Fruit fly (Drosophila melanogaster): Measurements from ENCODE around the gene tomb.

tomb gene

DNA sequence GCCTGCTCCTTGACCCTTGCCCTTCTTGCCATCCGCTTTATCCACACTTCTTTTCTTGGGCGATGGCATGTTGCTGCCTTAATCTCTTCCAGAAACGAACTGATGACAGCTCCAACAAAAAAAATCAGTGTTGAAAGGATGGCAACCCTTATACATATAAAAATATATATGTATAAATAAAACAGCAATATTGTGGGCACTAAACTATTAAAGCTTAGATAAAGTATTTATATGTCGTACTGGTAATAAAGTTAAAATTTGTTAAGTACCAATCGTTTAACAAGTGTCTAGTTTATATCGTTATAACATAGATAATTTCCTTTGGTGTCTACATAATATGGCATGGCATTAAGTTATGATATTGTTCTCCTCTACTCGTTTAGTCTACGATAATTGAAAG lies at the start of gene tomb:
Gene tomb, minus strand, starts transcription at position 101 of the 400 bp plus-strand sequence.
- no peak for TF ChIP-seq CTCF (optimal IDR thresholded peaks at IDR 0.05)
- no peak for TF ChIP-seq CG8478 (optimal IDR thresholded peaks at IDR 0.05)

DNA sequence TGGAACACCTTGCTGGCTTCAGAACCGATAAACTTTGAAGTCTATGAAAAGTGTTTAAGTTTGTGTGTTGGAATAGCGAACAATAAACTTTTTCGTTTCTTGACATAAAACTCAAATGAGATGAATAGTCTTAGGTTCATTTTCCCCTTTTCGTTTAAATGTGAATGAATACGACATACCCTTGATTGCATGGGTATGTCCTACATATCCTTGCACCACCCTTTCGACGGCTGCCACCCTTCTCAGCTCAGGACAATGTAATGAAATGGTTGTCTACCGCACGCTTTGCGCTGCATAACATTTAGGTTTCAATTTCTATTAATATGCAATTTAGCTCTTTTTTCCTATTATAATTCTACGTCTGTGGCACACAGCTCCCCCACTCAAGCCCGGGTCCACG lies 44.5 kb upstream of the tomb start, which contains the start of gene CG14011:
Gene CG14011, minus strand, starts transcription at position 101 of the 400 bp plus-strand sequence.
- no peak for TF ChIP-seq CTCF (optimal IDR thresholded peaks at IDR 0.05)
- TF ChIP-seq CG8478 (optimal IDR thresholded peaks at IDR 0.05), result no peak

- TF ChIP-seq CG8478 (optimal IDR thresholded peaks at IDR 0.05), result no peak
- TF ChIP-seq CTCF (optimal IDR thresholded peaks at IDR 0.05), result no peak
Measured at dm6 chr2L:5569503-5569902, 32.9 kb upstream of the tomb start.

dm6 chr2L:5567103-5567502 lies 30.5 kb upstream of the tomb start:
- TF ChIP-seq CG8478 (optimal IDR thresholded peaks at IDR 0.05) (no peak), CTCF (optimal IDR thresholded peaks at IDR 0.05) (no peak)

DNA sequence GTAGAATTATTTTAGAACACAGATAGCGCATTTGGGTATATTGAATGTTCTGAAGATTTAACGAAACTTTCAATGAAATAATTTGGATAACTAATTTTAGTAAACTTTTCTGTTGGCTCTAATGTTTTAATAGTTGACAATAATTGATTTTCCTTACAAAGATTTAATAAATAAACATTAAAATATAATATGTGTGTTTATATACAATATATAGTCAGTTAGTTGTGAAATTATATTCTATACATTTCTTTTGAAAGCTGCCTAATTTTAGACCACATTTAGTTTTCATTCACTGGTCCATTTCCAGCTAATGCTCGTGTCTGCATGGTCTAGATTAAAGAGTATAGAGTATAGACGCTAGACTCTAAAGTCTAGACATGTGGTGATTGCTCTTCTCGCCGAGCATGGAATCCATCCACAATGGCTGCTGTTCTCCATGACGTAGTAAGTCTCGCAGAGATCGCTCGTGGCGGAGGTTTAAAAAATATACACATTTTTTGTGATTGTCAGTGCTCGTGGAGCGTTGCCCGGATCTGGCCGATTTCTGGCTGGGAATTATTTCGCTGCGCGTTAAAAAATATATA lies 22.3 kb upstream of the tomb start, which contains the start of gene GluRIIB:
Gene GluRIIB, plus strand, starts transcription at position 534 of the 584 bp plus-strand sequence.
- TF ChIP-seq CG8478 (optimal IDR thresholded peaks at IDR 0.05) (no peak), CTCF (optimal IDR thresholded peaks at IDR 0.05) (no peak)

dm6 chr2L:5554818-5555217 lies 18.3 kb upstream of the tomb start, which contains the start of gene GluRIIA:
Gene GluRIIA (plus strand): TSS chr2L:5555072.
- TF ChIP-seq CTCF (optimal IDR thresholded peaks at IDR 0.05), result no peak

- TF ChIP-seq CG8478 (optimal IDR thresholded peaks at IDR 0.05), result no peak
- no peak for TF ChIP-seq CTCF (optimal IDR thresholded peaks at IDR 0.05)
Measured at dm6 chr2L:5553750-5554149, 17.2 kb upstream of the tomb start, which contains the start of the genes CG14013 and CG14017. Gene CG14013 (minus strand): TSS chr2L:5553850. Gene CG14017 (plus strand): TSS chr2L:5553897.

- TF ChIP-seq CG8478 (optimal IDR thresholded peaks at IDR 0.05), result no peak
- TF ChIP-seq CTCF (optimal IDR thresholded peaks at IDR 0.05), result no peak
Measured at dm6 chr2L:5551538-5551937, 15.0 kb upstream of the tomb start, which contains the start of gene CG18269. Gene CG18269 (plus strand): TSS chr2L:5551838.

DNA sequence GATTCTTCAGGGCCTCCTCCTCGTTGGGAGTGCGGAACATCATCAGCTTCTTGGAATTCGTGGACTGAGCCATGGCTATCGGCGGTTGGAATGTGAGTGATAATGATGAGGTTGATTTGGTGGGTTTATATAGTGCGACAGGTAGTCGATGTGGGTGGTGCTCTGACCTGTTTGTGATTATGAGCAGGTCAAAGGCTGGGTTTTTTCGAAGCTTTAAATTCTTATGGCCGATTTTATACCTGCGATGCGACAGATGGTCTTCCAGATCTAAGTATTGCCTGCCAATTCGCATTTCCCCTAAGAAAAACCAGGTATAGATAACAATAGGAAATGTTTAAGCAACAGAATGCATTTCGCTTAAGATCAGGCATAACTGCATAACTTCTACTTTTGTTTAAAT lies 14.2 kb upstream of the tomb start, which contains the start of gene CG14014:
Gene CG14014, minus strand, starts transcription at position 101 of the 400 bp plus-strand sequence.
- TF ChIP-seq CG8478 (optimal IDR thresholded peaks at IDR 0.05) (no peak), CTCF (optimal IDR thresholded peaks at IDR 0.05) (no peak)

dm6 chr2L:5547288-5547777 lies 10.8 kb upstream of the tomb start:
- TF ChIP-seq CG8478 (optimal IDR thresholded peaks at IDR 0.05) (no peak), CTCF (optimal IDR thresholded peaks at IDR 0.05) (no peak)

DNA sequence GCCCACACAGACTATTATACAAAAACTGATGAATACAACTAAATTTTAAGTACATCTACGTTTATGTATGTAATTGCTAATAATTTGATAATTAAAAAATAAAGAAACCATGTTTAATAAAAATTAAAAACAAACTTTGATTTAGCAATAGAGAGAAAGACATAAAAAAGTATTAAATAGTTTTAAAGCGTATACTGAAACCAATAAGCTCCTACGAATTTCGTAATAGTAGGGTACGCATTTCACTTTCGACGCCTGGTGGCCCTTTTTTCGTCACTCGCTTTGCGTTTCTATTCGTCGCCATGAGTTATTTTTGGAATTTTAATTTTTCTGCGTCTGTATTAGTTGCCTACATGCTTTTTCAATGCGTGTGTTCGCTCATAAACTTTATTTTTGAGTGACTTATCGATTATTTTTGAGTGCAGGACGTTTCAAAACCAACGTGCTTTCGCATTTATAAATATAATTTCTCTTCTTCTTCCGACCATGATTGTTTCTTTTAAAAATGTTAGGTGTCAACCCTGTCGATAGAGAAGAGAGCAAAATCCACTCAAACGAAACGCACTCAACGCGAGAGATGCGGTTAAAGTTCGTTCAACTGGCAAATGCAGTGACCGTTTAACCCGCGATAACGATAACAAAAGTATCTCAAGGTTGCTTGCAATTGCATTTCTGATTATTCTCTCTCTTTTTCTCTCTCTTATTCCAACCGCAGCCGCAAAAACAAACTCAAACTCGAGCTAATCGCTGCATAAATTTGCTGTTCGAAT lies 10.1 kb upstream of the tomb start, which contains the start of gene Oscillin:
Gene Oscillin, plus strand, starts transcription at position 569 of the 770 bp plus-strand sequence.
- TF ChIP-seq CG8478 (optimal IDR thresholded peaks at IDR 0.05) (no peak), CTCF (optimal IDR thresholded peaks at IDR 0.05) (no peak)

DNA sequence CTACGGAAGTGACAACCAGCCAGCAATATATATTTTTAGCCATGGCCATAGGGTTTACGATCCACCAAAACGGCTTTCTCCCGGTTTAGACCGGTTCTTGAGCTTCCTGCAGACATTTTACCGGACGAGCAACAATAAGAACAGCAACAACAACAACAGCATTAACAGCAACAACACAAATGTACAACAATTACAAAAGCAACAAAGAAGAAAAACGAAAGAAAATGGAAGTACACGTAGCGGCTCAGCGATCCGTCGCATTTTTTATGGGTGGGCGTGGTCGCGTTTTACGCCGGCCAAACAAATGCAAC lies 9.6 kb upstream of the tomb start:
- TF ChIP-seq CTCF (optimal IDR thresholded peaks at IDR 0.05), result no peak
- no peak for TF ChIP-seq CG8478 (optimal IDR thresholded peaks at IDR 0.05)

- no peak for TF ChIP-seq CTCF (optimal IDR thresholded peaks at IDR 0.05)
Measured at dm6 chr2L:5542944-5543515, 6.5 kb upstream of the tomb start.

DNA sequence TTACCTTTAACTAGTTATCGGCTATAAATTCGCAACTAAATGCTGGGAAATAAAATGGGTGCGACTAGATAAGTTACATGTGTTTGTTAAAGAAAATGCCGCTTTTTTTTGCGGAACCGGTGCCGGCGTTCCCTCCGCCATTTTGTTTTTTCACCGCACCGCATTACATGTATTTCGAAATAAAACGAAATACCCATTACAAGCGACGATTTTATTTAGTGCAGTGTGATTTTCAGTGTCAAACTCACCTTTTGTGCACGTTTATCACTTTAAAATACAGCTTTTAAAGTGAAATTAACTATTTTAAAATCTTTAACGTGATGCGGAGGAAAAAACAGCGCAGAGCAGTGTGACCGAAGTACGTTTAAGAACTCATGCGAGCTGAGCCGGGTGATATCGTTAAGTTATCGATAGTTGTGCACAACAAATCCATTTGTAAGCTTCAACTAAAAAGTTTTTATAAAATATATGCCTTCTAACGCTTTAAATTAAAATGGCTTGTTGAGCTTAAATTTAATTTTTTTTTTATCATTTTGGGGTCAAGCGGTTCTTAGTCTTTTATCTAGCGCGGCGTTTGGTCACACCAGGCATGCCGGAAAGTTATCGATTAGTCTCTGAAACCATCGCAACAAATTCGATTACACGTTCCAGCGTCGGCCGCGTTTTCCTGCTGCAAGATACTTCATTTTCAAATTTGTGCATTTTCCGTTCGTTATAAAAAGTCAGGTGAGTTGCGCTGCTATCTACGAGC lies 5.6 kb upstream of the tomb start, which contains the start of the genes Hel25E and Lam:
Gene Hel25E, minus strand, starts transcription at position 380 of the 751 bp plus-strand sequence.
Gene Lam, plus strand, starts transcription at position 546 of the 751 bp plus-strand sequence.
- no peak for TF ChIP-seq CG8478 (optimal IDR thresholded peaks at IDR 0.05)
- no peak for TF ChIP-seq CTCF (optimal IDR thresholded peaks at IDR 0.05)

DNA sequence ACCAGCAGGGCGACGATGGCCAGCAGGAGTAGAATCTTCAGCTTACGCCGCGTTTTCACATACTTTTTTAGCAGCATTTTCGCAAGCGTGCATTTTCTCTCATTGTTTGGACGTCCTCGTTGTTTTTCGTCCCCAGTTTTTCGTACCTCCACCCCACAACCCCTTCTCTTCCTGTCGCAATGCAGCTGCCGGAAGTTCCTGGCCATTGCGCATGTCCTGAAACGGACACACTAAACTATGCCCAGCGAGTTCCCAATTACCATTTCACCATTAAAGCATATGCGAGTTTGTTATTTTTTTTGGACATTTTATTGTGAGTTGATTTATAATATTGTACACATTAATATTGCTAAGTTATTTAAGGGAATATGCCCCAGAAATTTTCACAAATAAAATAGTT lies 2.5 kb upstream of the tomb start, which contains the start of gene CG14015:
Gene CG14015, minus strand, starts transcription at position 163 of the 400 bp plus-strand sequence.
- no peak for TF ChIP-seq CG8478 (optimal IDR thresholded peaks at IDR 0.05)
- TF ChIP-seq CTCF (optimal IDR thresholded peaks at IDR 0.05), result no peak

Measured in S2 (cell line).